Worm (Caenorhabditis elegans): ENCODE data around the gene ufbp-1.

ufbp-1 gene

ce11 chrIII:8401887-8402286 is 41.5 kb downstream of the ufbp-1 start, which contains the start of gene lap-1:
TSS of gene lap-1 (minus strand) at chrIII:8401928.
- TF ChIP-seq dmd-6 (GFP tag; IDR thresholded peaks at IDR 0.05) (peak; percentile 28; the same call in 1 of the 2 replicates), T20F7.1 (GFP tag; optimal IDR thresholded peaks at IDR 0.05) (no peak), tag-97 (GFP tag; IDR thresholded peaks at IDR 0.05) (no peak), pqm-1 (tag; optimal IDR thresholded peaks at IDR 0.05) (peak; percentile 83), mdt-29 (GFP tag; IDR thresholded peaks at IDR 0.05) (no peak), php-3 (GFP tag; IDR thresholded peaks at IDR 0.05) (no peak), dpl-1 (GFP tag; optimal IDR thresholded peaks at IDR 0.05) (no peak), daf-8 (GFP tag; IDR thresholded peaks at IDR 0.05) (no peak), nhr-28 (tag; optimal IDR thresholded peaks at IDR 0.05) (peak; percentile 31)

- TF ChIP-seq dmd-6 (GFP tag; IDR thresholded peaks at IDR 0.05) = peak; percentile 97
- peak in 1 of 2 experiments; percentile 8 for TF ChIP-seq lsy-2 (tag; optimal IDR thresholded peaks at IDR 0.05)
- TF ChIP-seq nhr-42 (GFP tag; IDR thresholded peaks at IDR 0.05) = no peak
- TF ChIP-seq nhr-28 (tag; optimal IDR thresholded peaks at IDR 0.05) = peak; percentile 73
- TF ChIP-seq ctbp-1 (GFP tag; IDR thresholded peaks at IDR 0.05) = no peak
- no peak for TF ChIP-seq zfp-3 (GFP tag; conservative IDR thresholded peaks at IDR 0.05)
- peak; percentile 39 for TF ChIP-seq nhr-77 (tag; optimal IDR thresholded peaks at IDR 0.05)
- peak; percentile 82 for TF ChIP-seq ztf-7 (tag; optimal IDR thresholded peaks at IDR 0.05)
- no peak for TF ChIP-seq duxl-1 (tag; optimal IDR thresholded peaks at IDR 0.05; ENCODE audit: poor library complexity)
- TF ChIP-seq zag-1 (tag; optimal IDR thresholded peaks at IDR 0.05) = no peak
- peak; percentile 87 for TF ChIP-seq php-3 (GFP tag; IDR thresholded peaks at IDR 0.05)
- no peak for TF ChIP-seq nhr-10 (tag; optimal IDR thresholded peaks at IDR 0.05)
- no peak for TF ChIP-seq nhr-25 (tag; optimal IDR thresholded peaks at IDR 0.05; ENCODE audit: borderline replicate concordance, insufficient read depth)
- TF ChIP-seq lin-39 (tag; optimal IDR thresholded peaks at IDR 0.05) = no peak
- TF ChIP-seq nhr-237 (tag; optimal IDR thresholded peaks at IDR 0.05) = no peak
- TF ChIP-seq ceh-44 (GFP tag; IDR thresholded peaks at IDR 0.05) = no peak
- TF ChIP-seq nhr-48 (tag; optimal IDR thresholded peaks at IDR 0.05) = peak; percentile 28
- TF ChIP-seq lin-1 (GFP tag; IDR thresholded peaks at IDR 0.05) = peak; percentile 43; the same call in 1 of the 2 replicates
- TF ChIP-seq nhr-76 (tag; optimal IDR thresholded peaks at IDR 0.05) = no peak
- no peak for TF ChIP-seq fkh-10 (GFP tag; optimal IDR thresholded peaks at IDR 0.05)
- TF ChIP-seq daf-16 (GFP tag; optimal IDR thresholded peaks at IDR 0.05) = no peak
- TF ChIP-seq daf-16 (tag; optimal IDR thresholded peaks at IDR 0.05) = no peak
- no peak for TF ChIP-seq zip-11 (GFP tag; IDR thresholded peaks at IDR 0.05)
- TF ChIP-seq mep-1 (tag; optimal IDR thresholded peaks at IDR 0.05) = no peak
- TF ChIP-seq ceh-20 (GFP tag; IDR thresholded peaks at IDR 0.05) = no peak
- TF ChIP-seq pha-4 (GFP tag; IDR thresholded peaks at IDR 0.05) = no peak
- no peak for TF ChIP-seq pha-4 (tag; optimal IDR thresholded peaks at IDR 0.05)
- no peak for TF ChIP-seq lin-38 (GFP tag; IDR thresholded peaks at IDR 0.05)
- TF ChIP-seq mes-2 (tag; optimal IDR thresholded peaks at IDR 0.05; ENCODE audit: poor library complexity, severe bottlenecking) = peak; percentile 15
- no peak for TF ChIP-seq ZK337.2 (GFP tag; IDR thresholded peaks at IDR 0.05)
- no peak for TF ChIP-seq dpl-1 (GFP tag; optimal IDR thresholded peaks at IDR 0.05)
- peak; percentile 62 for TF ChIP-seq mxl-3 (GFP tag; optimal IDR thresholded peaks at IDR 0.05)
- TF ChIP-seq dve-1 (tag; optimal IDR thresholded peaks at IDR 0.05; ENCODE audit: insufficient read depth) = peak; percentile 80
- TF ChIP-seq pqm-1 (tag; optimal IDR thresholded peaks at IDR 0.05) = peak; percentile 100
- no peak for TF ChIP-seq F44E2.7 (GFP tag; IDR thresholded peaks at IDR 0.05)
- no peak for TF ChIP-seq nhr-111 (GFP tag; optimal IDR thresholded peaks at IDR 0.05)
- TF ChIP-seq ama-1 (optimal IDR thresholded peaks at IDR 0.05) = no peak
- TF ChIP-seq hlh-11 (tag; optimal IDR thresholded peaks at IDR 0.05) = peak; percentile 82
- no peak for TF ChIP-seq F37D6.2 (tag; optimal IDR thresholded peaks at IDR 0.05)
- TF ChIP-seq set-16 (GFP tag; IDR thresholded peaks at IDR 0.05) = no peak
- TF ChIP-seq R02D3.7 (tag; optimal IDR thresholded peaks at IDR 0.05) = no peak
- no peak for TF ChIP-seq vab-7 (GFP tag; IDR thresholded peaks at IDR 0.05)
- no peak for TF ChIP-seq lir-3 (tag; optimal IDR thresholded peaks at IDR 0.05)
- TF ChIP-seq egl-27 (tag; optimal IDR thresholded peaks at IDR 0.05) = no peak
- no peak for TF ChIP-seq F26F4.8 (GFP tag; conservative IDR thresholded peaks at IDR 0.05)
- peak in 1 of 2 experiments; percentile 49 for TF ChIP-seq mdl-1 (tag; optimal IDR thresholded peaks at IDR 0.05)
Observed at ce11 chrIII:8400478-8400877, 42.9 kb downstream of the ufbp-1 start.

All from whole organism, L4 larva.